Worm (Caenorhabditis elegans) whole organism, L2 larva: Measurements from ENCODE around the gene D1005.10.

Experiments used
- ZK546.5 ChIP-seq: sonication (generic microtip); optimal IDR thresholded peaks from 2 replicates; lab custom pipeline; 2017; ENCODE audit warnings: missing biosample characterization, missing genetic modification characterization
- aly-2 ChIP-seq: fragments of 150-350 bp; optimal IDR thresholded peaks from 2 replicates; lab custom pipeline; 2014; ENCODE audit warnings: missing biosample characterization, missing genetic modification characterization
- blmp-1 ChIP-seq: sonication (generic microtip); optimal IDR thresholded peaks from 2 replicates; lab custom pipeline; 2017; ENCODE audit warnings: missing genetic modification characterization, mild to moderate bottlenecking, missing compliant biosample characterization, antibody characterized with exemption, moderate library complexity; ENCODE audit not compliant: insufficient read depth
- ceh-16 ChIP-seq: fragments of 150-350 bp; optimal IDR thresholded peaks from 2 replicates; lab custom pipeline; 2014; ENCODE audit warnings: missing biosample characterization, missing genetic modification characterization
- elt-3 ChIP-seq: sonication (generic microtip); optimal IDR thresholded peaks from 2 replicates; lab custom pipeline; 2017; ENCODE audit warnings: missing biosample characterization, missing genetic modification characterization
- lin-13 ChIP-seq: fragments of 150-350 bp; optimal IDR thresholded peaks from 2 replicates; lab custom pipeline; 2014; ENCODE audit warnings: missing biosample characterization, missing genetic modification reagents, missing genetic modification characterization
- lin-39 ChIP-seq: fragments of 150-350 bp; optimal IDR thresholded peaks from 2 replicates; lab custom pipeline; 2014; ENCODE audit warnings: missing biosample characterization, missing genetic modification reagents, missing genetic modification characterization
- lsy-2 ChIP-seq, 2 experiments: fragments of 150-350 bp in 1 of 2; sonication (generic microtip) in 1 of 2; optimal IDR thresholded peaks; 2 replicates each; lab custom pipeline; 2014 to 2017; ENCODE audit warnings: missing biosample characterization in 2 of 2, missing genetic modification characterization in 2 of 2
- nhr-11 ChIP-seq: fragments of 150-350 bp; optimal IDR thresholded peaks from 2 replicates; lab custom pipeline; 2014; ENCODE audit warnings: missing biosample characterization, missing genetic modification characterization
- nhr-12 ChIP-seq: fragments of 150-350 bp; optimal IDR thresholded peaks from 2 replicates; lab custom pipeline; 2014; ENCODE audit warnings: missing biosample characterization, missing genetic modification characterization
- snpc-4 ChIP-seq: fragments of 150-350 bp; optimal IDR thresholded peaks from 2 replicates; lab custom pipeline; 2014; ENCODE audit warnings: missing biosample characterization, missing genetic modification characterization

- no peak for TF ChIP-seq blmp-1 (tag; lab: Kevin White, UChicago)
- TF ChIP-seq aly-2 (tag; lab: Kevin White, UChicago) = no peak
- TF ChIP-seq lsy-2 (tag; optimal IDR thresholded peaks at IDR 0.05; lab: Kevin White, UChicago) = no peak
- no peak for TF ChIP-seq snpc-4 (tag; lab: Kevin White, UChicago)
- no peak for TF ChIP-seq ZK546.5 (tag; lab: Kevin White, UChicago)
- no peak for TF ChIP-seq ceh-16 (tag; lab: Kevin White, UChicago)
- TF ChIP-seq nhr-11 (tag; lab: Kevin White, UChicago) = no peak
- no peak for TF ChIP-seq elt-3 (tag; lab: Kevin White, UChicago)
- TF ChIP-seq lin-13 (GFP tag; lab: Kevin White, UChicago) = no peak
- no peak for TF ChIP-seq nhr-12 (tag; lab: Kevin White, UChicago)
- TF ChIP-seq lin-39 (tag; lab: Kevin White, UChicago) = no peak
These were observed 27.2 kb upstream of the D1005.10 start for ce11 chrX:1513153-1513552.
